Worm (Caenorhabditis elegans) whole organism, L4 larva: ENCODE measurements around the gene madf-11.

ENCODE experiments used
- D1046.2 ChIP-seq: fragments of 200-800 bp; sonication (Bioruptor generic); IDR thresholded peaks from 2 replicates; pipeline ENCODE4 v1.3.6; 2022; ENCODE audit warnings: missing genetic modification characterization, missing compliant biosample characterization
- T26A8.4 ChIP-seq: fragments of 200-800 bp; sonication (Bioruptor generic); IDR thresholded peaks from 2 replicates; pipeline ENCODE4 v1.3.6; 2022; ENCODE audit warnings: missing genetic modification characterization, missing compliant biosample characterization
- ZK337.2 ChIP-seq: fragments of 200-800 bp; sonication (Bioruptor generic); IDR thresholded peaks from 2 replicates; pipeline ENCODE4 v1.3.6; 2022; ENCODE audit warnings: missing genetic modification reagents, missing genetic modification characterization, missing compliant biosample characterization
- ZK546.5 ChIP-seq, 2 experiments: sonication (generic microtip); optimal IDR thresholded peaks; 2 replicates each; lab custom pipeline; 2017; ENCODE audit warnings: missing biosample characterization in 2 of 2, missing genetic modification characterization in 2 of 2
- aha-1 ChIP-seq: fragments of 150-350 bp; peaks from one replicate; lab custom pipeline; 2014; ENCODE audit warnings: missing biosample characterization, missing genetic modification characterization
- arid-1 ChIP-seq: fragments of 200-800 bp; sonication (Bioruptor generic); conservative IDR thresholded peaks from 2 replicates; pipeline ENCODE4 v1.3.6; 2022; ENCODE audit warnings: missing genetic modification reagents, missing genetic modification characterization, missing compliant biosample characterization
- attf-4 ChIP-seq: sonication (generic microtip); optimal IDR thresholded peaks from 3 replicates; lab custom pipeline; 2017; ENCODE audit warnings: missing biosample characterization, missing genetic modification characterization
- ceh-44 ChIP-seq: fragments of 200-800 bp; sonication (Bioruptor generic); IDR thresholded peaks from 2 replicates; pipeline ENCODE4 v1.3.6; 2022; ENCODE audit warnings: missing genetic modification reagents, missing genetic modification characterization, missing compliant biosample characterization
- ces-1 ChIP-seq: fragments of 150-350 bp; sonication (generic microtip); optimal IDR thresholded peaks from 4 replicates; lab custom pipeline; 2014; ENCODE audit warnings: missing biosample characterization, missing genetic modification reagents, missing genetic modification characterization
- ctbp-1 ChIP-seq: fragments of 200-800 bp; sonication (Bioruptor generic); IDR thresholded peaks from 2 replicates; pipeline ENCODE4 v1.3.6; 2022; ENCODE audit warnings: missing genetic modification reagents, missing genetic modification characterization, missing compliant biosample characterization
- daf-12 ChIP-seq: fragments of 150-350 bp; optimal IDR thresholded peaks from 2 replicates; lab custom pipeline; 2014; ENCODE audit warnings: missing biosample characterization, missing genetic modification reagents, missing genetic modification characterization
- daf-16 ChIP-seq, 3 experiments: sonication (generic microtip); optimal IDR thresholded peaks; 2 replicates each; lab custom pipeline; 2016 to 2017; ENCODE audit warnings: missing genetic modification characterization in 3 of 3, missing genetic modification reagents in 3 of 3, mild to moderate bottlenecking in 2 of 3, missing compliant biosample characterization in 2 of 3, missing biosample characterization in 1 of 3, moderate library complexity in 1 of 3
- dmd-8 ChIP-seq: fragments of 200-800 bp; sonication (Bioruptor generic); IDR thresholded peaks from 2 replicates; pipeline ENCODE4 v1.3.6; 2022; ENCODE audit warnings: missing genetic modification characterization, missing compliant biosample characterization
- dmd-9 ChIP-seq: fragments of 200-800 bp; sonication (Bioruptor generic); IDR thresholded peaks from 2 replicates; pipeline ENCODE4 v1.3.6; 2022; ENCODE audit warnings: missing genetic modification reagents, missing genetic modification characterization, missing compliant biosample characterization
- dpl-1 ChIP-seq: fragments of 150-350 bp; optimal IDR thresholded peaks from 2 replicates; lab custom pipeline; 2014; ENCODE audit warnings: missing biosample characterization, missing genetic modification reagents, missing genetic modification characterization
- duxl-1 ChIP-seq: sonication (generic microtip); optimal IDR thresholded peaks from 2 replicates; lab custom pipeline; 2016; ENCODE audit warnings: mild to moderate bottlenecking, missing genetic modification characterization, moderate library complexity, missing compliant biosample characterization; ENCODE audit not compliant: poor library complexity
- dve-1 ChIP-seq: sonication (generic microtip); optimal IDR thresholded peaks from 2 replicates; lab custom pipeline; 2017; ENCODE audit warnings: antibody characterized with exemption, mild to moderate bottlenecking, missing genetic modification characterization, missing compliant biosample characterization; ENCODE audit not compliant: insufficient read depth
- egl-43 ChIP-seq: fragments of 200-800 bp; sonication (Bioruptor generic); IDR thresholded peaks from 2 replicates; pipeline ENCODE4 v1.3.6; 2022; ENCODE audit warnings: missing genetic modification reagents, missing genetic modification characterization, missing compliant biosample characterization
- fkh-10 ChIP-seq: fragments of 150-350 bp; optimal IDR thresholded peaks from 2 replicates; lab custom pipeline; 2014; ENCODE audit warnings: missing biosample characterization, missing genetic modification reagents, missing genetic modification characterization
- gei-8 ChIP-seq: fragments of 200-800 bp; sonication (Bioruptor generic); optimal IDR thresholded peaks from 2 replicates; lab custom pipeline; 2018; ENCODE audit warnings: mild to moderate bottlenecking, missing genetic modification characterization, missing compliant biosample characterization
- hif-1 ChIP-seq, 2 experiments: sonication (generic microtip); optimal IDR thresholded peaks; 2 replicates each; lab custom pipeline; 2016 to 2017; ENCODE audit warnings: missing compliant biosample characterization in 2 of 2, missing genetic modification characterization in 2 of 2, missing genetic modification reagents in 2 of 2, missing genotype in 2 of 2, mild to moderate bottlenecking in 1 of 2
- hlh-30 ChIP-seq: sonication (generic microtip); optimal IDR thresholded peaks from 2 replicates; lab custom pipeline; 2017; ENCODE audit warnings: antibody characterized with exemption, mild to moderate bottlenecking, missing genetic modification characterization, missing compliant biosample characterization; ENCODE audit not compliant: insufficient read depth
- hmg-1.1 ChIP-seq: fragments of 200-800 bp; sonication (Bioruptor generic); IDR thresholded peaks from 2 replicates; pipeline ENCODE4 v1.3.6; 2022; ENCODE audit warnings: missing genetic modification reagents, missing genetic modification characterization, missing compliant biosample characterization
- lin-1 ChIP-seq: fragments of 200-800 bp; sonication (Bioruptor generic); IDR thresholded peaks from 2 replicates; pipeline ENCODE4 v1.3.6; 2022; ENCODE audit warnings: missing genetic modification reagents, missing genetic modification characterization, missing compliant biosample characterization
- lsy-2 ChIP-seq, 2 experiments: fragments of 150-350 bp in 1 of 2; sonication (generic microtip) in 1 of 2; optimal IDR thresholded peaks; 2 replicates each; lab custom pipeline; 2014 to 2017; ENCODE audit warnings: missing biosample characterization in 2 of 2, missing genetic modification characterization in 2 of 2
- madf-9 ChIP-seq: fragments of 200-800 bp; sonication (Bioruptor generic); conservative IDR thresholded peaks from 2 replicates; pipeline ENCODE4 v1.3.6; 2022; ENCODE audit warnings: missing genetic modification reagents, missing genetic modification characterization, missing compliant biosample characterization
- mdl-1 ChIP-seq, 2 experiments: fragments of 150-350 bp in 1 of 2; sonication (generic microtip) in 1 of 2; optimal IDR thresholded peaks; 2 replicates each; lab custom pipeline; 2014 to 2017; ENCODE audit warnings: missing biosample characterization in 2 of 2, missing genetic modification characterization in 2 of 2
- mdt-29 ChIP-seq: fragments of 200-800 bp; sonication (Bioruptor generic); IDR thresholded peaks from 2 replicates; pipeline ENCODE4 v1.3.6; 2022; ENCODE audit warnings: missing genetic modification reagents, missing genetic modification characterization, missing compliant biosample characterization
- mep-1 ChIP-seq: fragments of 150-350 bp; sonication (generic microtip); optimal IDR thresholded peaks from 3 replicates; lab custom pipeline; 2014; ENCODE audit warnings: missing biosample characterization, missing genetic modification characterization
- mxl-2 ChIP-seq: fragments of 200-800 bp; sonication (Bioruptor generic); conservative IDR thresholded peaks from 2 replicates; pipeline ENCODE4 v1.3.6; 2022; ENCODE audit warnings: missing genetic modification reagents, missing genetic modification characterization, missing compliant biosample characterization
- nhr-102 ChIP-seq: sonication (generic microtip); optimal IDR thresholded peaks from 2 replicates; lab custom pipeline; 2016; ENCODE audit warnings: mild to moderate bottlenecking, missing genetic modification characterization, moderate library complexity, missing compliant biosample characterization
- nhr-42 ChIP-seq: fragments of 200-800 bp; sonication (Bioruptor generic); IDR thresholded peaks from 2 replicates; pipeline ENCODE4 v1.3.6; 2022; ENCODE audit warnings: missing genetic modification characterization, missing compliant biosample characterization
- pqm-1 ChIP-seq: sonication (generic microtip); optimal IDR thresholded peaks from 2 replicates; lab custom pipeline; 2017; ENCODE audit warnings: missing biosample characterization, missing genetic modification characterization
- rbr-2 ChIP-seq: sonication (generic microtip); optimal IDR thresholded peaks from 2 replicates; lab custom pipeline; 2016; ENCODE audit warnings: missing genotype, missing genetic modification characterization, missing compliant biosample characterization
- snpc-1.2 ChIP-seq: fragments of 200-800 bp; sonication (Bioruptor generic); IDR thresholded peaks from 2 replicates; pipeline ENCODE4 v1.3.6; 2022; ENCODE audit warnings: missing genetic modification reagents, missing genetic modification characterization, missing compliant biosample characterization
- snpc-4 ChIP-seq: fragments of 150-350 bp; optimal IDR thresholded peaks from 2 replicates; lab custom pipeline; 2014; ENCODE audit warnings: missing biosample characterization, missing genetic modification characterization
- tag-97 ChIP-seq: fragments of 200-800 bp; sonication (Bioruptor generic); IDR thresholded peaks from 2 replicates; pipeline ENCODE4 v1.3.6; 2022; ENCODE audit warnings: missing genetic modification characterization, missing compliant biosample characterization
- unc-62 ChIP-seq, 3 experiments: fragments of 150-350 bp in 1 of 3; sonication (generic microtip); optimal IDR thresholded peaks in 2 of 3; peaks in 1 of 3; 1 replicate in 1 of 3; 2 replicates in 2 of 3; lab custom pipeline; 2014 to 2017; ENCODE audit warnings: missing biosample characterization in 3 of 3, missing genetic modification characterization in 3 of 3, missing genetic modification reagents in 3 of 3, missing genotype in 1 of 3
- vab-7 ChIP-seq: fragments of 200-800 bp; sonication (Bioruptor generic); IDR thresholded peaks from 2 replicates; pipeline ENCODE4 v1.3.6; 2022; ENCODE audit warnings: missing genetic modification reagents, missing genetic modification characterization, missing compliant biosample characterization
- ztf-7 ChIP-seq: fragments of 150-350 bp; optimal IDR thresholded peaks from 2 replicates; lab custom pipeline; 2014; ENCODE audit warnings: missing biosample characterization, missing genetic modification characterization

The madf-11 gene

DNA sequence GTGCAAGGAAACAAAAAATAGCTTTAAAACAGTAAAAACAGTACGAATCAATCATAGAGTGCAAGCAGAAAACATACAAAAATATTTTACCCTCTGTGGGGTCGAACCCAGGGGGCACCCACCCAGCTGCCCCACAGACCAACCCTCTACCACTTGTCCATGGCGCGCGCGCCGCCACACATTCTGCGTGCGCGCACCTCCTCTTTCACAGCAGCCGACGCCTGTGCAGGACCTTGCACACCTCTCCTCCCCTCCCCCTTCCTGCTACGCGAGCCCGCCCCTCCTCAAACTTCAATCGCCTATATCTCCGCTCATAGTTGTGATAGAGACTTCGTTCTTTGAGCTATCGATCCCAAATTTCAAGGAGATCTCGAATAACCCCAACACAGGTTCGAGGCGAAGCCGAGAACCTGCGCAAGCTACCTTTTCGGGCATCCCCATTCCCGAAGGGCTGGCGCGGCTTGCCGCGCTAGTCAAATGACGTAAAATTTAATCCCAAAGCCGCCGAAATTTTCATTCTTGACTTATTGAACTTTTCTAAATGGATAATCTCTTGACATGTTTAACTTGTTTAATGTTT is 34.1 kb upstream of the madf-11 start (continued):
- peak; percentile 39; the same call in 1 of the 2 replicates for TF ChIP-seq lin-1 (GFP tag; lab: Robert Waterston, UW)
- peak; percentile 79 for TF ChIP-seq arid-1
- peak; percentile 81 for TF ChIP-seq hmg-1.1 (GFP tag; lab: Robert Waterston, UW)

- TF ChIP-seq tag-97 (no peak), dpl-1 (GFP tag; lab: Kevin White, UChicago) (no peak), dmd-8 (no peak), arid-1 (no peak), vab-7 (GFP tag; lab: Robert Waterston, UW) (no peak), nhr-102 (tag; lab: Kevin White, UChicago) (no peak)
Measured at ce11 chrIII:5635179-5635578, 31.9 kb upstream of the madf-11 start, which contains the start of gene ckk-1. Gene ckk-1, plus strand, starts transcription at chrIII:5635479.

- TF ChIP-seq ztf-7 (tag; lab: Kevin White, UChicago) (no peak), hmg-1.1 (GFP tag; lab: Robert Waterston, UW) (peak; percentile 39; the same call in 1 of the 2 replicates), attf-4 (tag; lab: Kevin White, UChicago) (no peak), daf-16 (GFP tag; optimal IDR thresholded peaks at IDR 0.05; lab: Kevin White, UChicago) (peak in 1 of 2 experiments; percentile 9), daf-16 (tag; optimal IDR thresholded peaks at IDR 0.05; lab: Kevin White, UChicago) (no peak), hlh-30 (tag; lab: Kevin White, UChicago) (peak; percentile 11), lsy-2 (tag; optimal IDR thresholded peaks at IDR 0.05; lab: Kevin White, UChicago) (peak in 1 of 2 experiments; percentile 10), egl-43 (GFP tag; lab: Robert Waterston, UW) (no peak), rbr-2 (tag; lab: Kevin White, UChicago) (peak; percentile 5), unc-62 (GFP tag; optimal IDR thresholded peaks at IDR 0.05 in 1 of 2; lab: Kevin White, UChicago) (peak in 1 of 2 experiments; percentile 94), unc-62 (tag; optimal IDR thresholded peaks at IDR 0.05; lab: Kevin White, UChicago) (no peak)
Measured at ce11 chrIII:5634509-5634908, 31.2 kb upstream of the madf-11 start.

- TF ChIP-seq D1046.2 (GFP tag; lab: Robert Waterston, UW) = no peak
- TF ChIP-seq ctbp-1 (GFP tag; lab: Robert Waterston, UW) = 0 out of 2 replicates have a peak, but pooled peaks have one; percentile 36
- no peak for TF ChIP-seq duxl-1 (tag; lab: Kevin White, UChicago)
- no peak for TF ChIP-seq mdl-1 (tag; optimal IDR thresholded peaks at IDR 0.05; lab: Kevin White, UChicago)
- no peak for TF ChIP-seq pqm-1 (tag; lab: Kevin White, UChicago)
- TF ChIP-seq ces-1 (GFP tag; lab: Kevin White, UChicago) = peak; percentile 88
- no peak for TF ChIP-seq dve-1
- TF ChIP-seq vab-7 (GFP tag; lab: Robert Waterston, UW) = 0 out of 2 replicates have a peak, but pooled peaks have one; percentile 15
- TF ChIP-seq fkh-10 (GFP tag; lab: Kevin White, UChicago) = peak; percentile 70
- TF ChIP-seq ceh-44 (GFP tag; lab: Robert Waterston, UW) = no peak
- no peak for TF ChIP-seq ztf-7 (tag; lab: Kevin White, UChicago)
- no peak for TF ChIP-seq nhr-42 (GFP tag; lab: Robert Waterston, UW)
- peak; percentile 34 for TF ChIP-seq hlh-30 (tag; lab: Kevin White, UChicago)
- no peak for TF ChIP-seq ZK546.5 (tag; optimal IDR thresholded peaks at IDR 0.05; lab: Kevin White, UChicago)
- no peak for TF ChIP-seq egl-43 (GFP tag; lab: Robert Waterston, UW)
- TF ChIP-seq ZK337.2 (GFP tag; lab: Robert Waterston, UW) = no peak
- peak in 1 of 2 experiments; percentile 12 for TF ChIP-seq hif-1 (tag; optimal IDR thresholded peaks at IDR 0.05; lab: Kevin White, UChicago)
- no peak for TF ChIP-seq arid-1
- TF ChIP-seq dmd-8 = no peak
- no peak for TF ChIP-seq T26A8.4 (GFP tag; lab: Robert Waterston, UW)
- TF ChIP-seq gei-8 = no peak
- no peak for TF ChIP-seq mdt-29 (GFP tag; lab: Robert Waterston, UW)
- peak; percentile 3 for TF ChIP-seq mep-1 (tag; lab: Kevin White, UChicago)
- TF ChIP-seq dpl-1 (GFP tag; lab: Kevin White, UChicago) = no peak
- TF ChIP-seq madf-9 (GFP tag; lab: Robert Waterston, UW) = no peak
- TF ChIP-seq daf-12 (tag; lab: Kevin White, UChicago) = no peak
- TF ChIP-seq lsy-2 (tag; optimal IDR thresholded peaks at IDR 0.05; lab: Kevin White, UChicago) = peak in 1 of 2 experiments; percentile 38
- TF ChIP-seq aha-1 (tag; lab: Kevin White, UChicago) = no peak
- no peak for TF ChIP-seq mxl-2 (GFP tag; lab: Robert Waterston, UW)
- no peak for TF ChIP-seq snpc-1.2 (GFP tag; lab: Robert Waterston, UW)
- TF ChIP-seq unc-62 (GFP tag; optimal IDR thresholded peaks at IDR 0.05 in 1 of 2; lab: Kevin White, UChicago) = peak in 1 of 2 experiments; percentile 41
- no peak for TF ChIP-seq unc-62 (tag; optimal IDR thresholded peaks at IDR 0.05; lab: Kevin White, UChicago)
- TF ChIP-seq snpc-4 (tag; lab: Kevin White, UChicago) = peak; percentile 30
- no peak for TF ChIP-seq dmd-9 (GFP tag; lab: Robert Waterston, UW)
Measured at ce11 chrIII:5632426-5632976, 29.2 kb upstream of the madf-11 start.
